Worm (Caenorhabditis elegans): ENCODE data around the gene F57G4.11.

Gene F57G4.11

DNA sequence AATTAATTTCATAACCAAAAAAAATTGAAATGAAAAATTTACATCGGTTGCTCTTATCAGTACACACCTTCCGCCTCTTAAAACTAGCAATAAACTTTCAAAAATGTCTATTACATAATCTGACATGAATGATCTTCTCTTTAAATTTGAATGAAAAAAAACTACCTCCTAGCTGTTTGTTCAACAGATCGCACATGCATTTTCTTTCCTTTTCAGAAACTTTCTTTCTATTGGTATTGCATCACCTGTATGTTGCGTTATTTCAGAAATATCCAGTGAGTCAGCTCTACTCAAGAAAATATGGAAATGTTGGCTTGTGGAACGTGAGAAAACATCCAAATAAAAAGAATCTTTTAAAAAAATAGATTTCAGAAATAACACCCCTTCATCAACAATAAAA, 1.8 kb upstream of the F57G4.11 start, which contains the start of gene F57G4.1:
Gene F57G4.1, plus strand, starts transcription at position 301 of the 400 bp plus-strand sequence.
- TF ChIP-seq pha-4 (tag; optimal IDR thresholded peaks at IDR 0.05) (no peak), nhr-28 (tag; optimal IDR thresholded peaks at IDR 0.05) (no peak), tbx-8 (GFP tag; optimal IDR thresholded peaks at IDR 0.05) (no peak), unc-39 (tag; optimal IDR thresholded peaks at IDR 0.05) (no peak), elt-1 (tag; optimal IDR thresholded peaks at IDR 0.05; ENCODE audit: borderline replicate concordance, insufficient read depth) (no peak), flh-1 (GFP tag; optimal IDR thresholded peaks at IDR 0.05) (no peak), ces-1 (GFP tag; optimal IDR thresholded peaks at IDR 0.05) (no peak), bed-3 (GFP tag; optimal IDR thresholded peaks at IDR 0.05) (no peak), cnd-1 (tag; optimal IDR thresholded peaks at IDR 0.05) (no peak), snpc-4 (tag; optimal IDR thresholded peaks at IDR 0.05) (no peak), nhr-12 (tag; optimal IDR thresholded peaks at IDR 0.05) (no peak), ztf-11 (tag; optimal IDR thresholded peaks at IDR 0.05) (no peak)

DNA sequence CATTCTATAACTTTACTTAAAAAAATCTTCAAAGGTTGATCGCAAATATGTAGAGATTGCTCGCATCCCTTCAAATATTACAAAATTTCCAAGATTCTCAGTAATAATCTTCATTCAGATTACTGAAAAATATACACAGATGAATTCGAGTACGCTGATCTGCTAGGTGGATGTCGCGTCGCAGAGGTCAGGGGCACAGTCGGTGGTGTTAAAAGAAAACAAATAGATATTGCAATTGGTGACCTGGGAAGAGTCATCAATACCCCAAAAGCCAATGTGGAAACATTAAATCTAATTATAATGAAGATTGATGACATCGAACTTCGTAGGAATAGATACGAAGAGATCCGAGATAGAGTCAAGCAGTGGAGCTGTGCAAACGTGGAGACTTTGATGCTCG, 3.6 kb downstream of the F57G4.11 start, which contains the start of gene F57G4.10:
Gene F57G4.10, plus strand, starts transcription at position 301 of the 400 bp plus-strand sequence.
- TF ChIP-seq mls-2 (tag; optimal IDR thresholded peaks at IDR 0.05) (no peak), ztf-11 (tag; optimal IDR thresholded peaks at IDR 0.05) (no peak), nhr-76 (tag; optimal IDR thresholded peaks at IDR 0.05) (no peak), elt-1 (tag; optimal IDR thresholded peaks at IDR 0.05; ENCODE audit: borderline replicate concordance, insufficient read depth) (no peak), ces-1 (GFP tag; optimal IDR thresholded peaks at IDR 0.05) (no peak), ham-2 (GFP tag; optimal IDR thresholded peaks at IDR 0.05) (no peak), ceh-43 (GFP tag; optimal IDR thresholded peaks at IDR 0.05) (no peak)

DNA sequence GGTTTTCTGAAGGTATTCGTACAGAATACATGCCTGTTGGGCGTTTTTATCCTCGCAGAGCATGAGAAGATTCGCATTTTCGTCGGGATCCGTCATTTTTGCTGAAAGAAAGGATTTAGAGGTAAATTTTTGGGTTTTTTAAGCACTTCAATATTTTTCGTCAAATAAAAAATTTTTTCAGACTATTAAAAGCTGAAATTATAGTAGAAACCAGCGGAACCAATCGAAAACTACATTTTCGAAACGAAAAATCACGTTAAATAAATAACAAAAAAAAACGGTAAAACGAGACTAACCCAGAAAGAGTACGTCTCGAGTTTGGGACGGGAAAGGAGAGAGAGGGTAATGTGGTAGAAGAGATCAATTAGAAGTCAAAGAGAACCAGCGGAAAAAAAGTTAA, 25.4 kb downstream of the F57G4.11 start, which contains the start of gene fbxa-192:
Gene fbxa-192, minus strand, starts transcription at position 101 of the 400 bp plus-strand sequence.
- TF ChIP-seq ces-1 (GFP tag; optimal IDR thresholded peaks at IDR 0.05) (no peak), sem-2 (GFP tag; optimal IDR thresholded peaks at IDR 0.05) (no peak), lsy-2 (tag; optimal IDR thresholded peaks at IDR 0.05) (no peak), mls-2 (tag; optimal IDR thresholded peaks at IDR 0.05) (no peak), ham-2 (GFP tag; optimal IDR thresholded peaks at IDR 0.05) (no peak)

DNA sequence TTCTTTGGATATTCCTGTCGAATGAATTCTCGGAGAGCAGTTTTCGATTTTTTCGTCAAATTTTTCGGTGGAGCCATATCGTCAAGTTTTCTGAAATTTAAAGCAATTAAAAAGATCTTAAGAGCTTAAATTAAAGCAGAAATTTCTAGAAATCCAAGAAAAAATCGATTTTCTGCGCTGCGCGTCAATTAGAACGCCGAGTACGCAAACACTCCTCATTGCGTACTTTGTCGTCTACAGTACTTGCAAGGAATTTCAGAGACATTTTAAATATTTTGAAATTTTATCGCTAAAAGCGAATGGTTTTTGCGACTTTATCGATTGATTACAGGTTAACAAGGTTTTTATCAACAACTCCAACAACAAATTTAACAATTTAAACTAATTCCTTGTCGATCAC, 30.2 kb downstream of the F57G4.11 start:
- TF ChIP-seq ces-1 (GFP tag; optimal IDR thresholded peaks at IDR 0.05) (no peak), ceh-83 (GFP tag; optimal IDR thresholded peaks at IDR 0.05) (no peak), elt-1 (tag; optimal IDR thresholded peaks at IDR 0.05; ENCODE audit: borderline replicate concordance, insufficient read depth) (no peak), unc-120 (tag; optimal IDR thresholded peaks at IDR 0.05; ENCODE audit: poor library complexity, severe bottlenecking) (no peak), mep-1 (tag; optimal IDR thresholded peaks at IDR 0.05) (no peak)

DNA sequence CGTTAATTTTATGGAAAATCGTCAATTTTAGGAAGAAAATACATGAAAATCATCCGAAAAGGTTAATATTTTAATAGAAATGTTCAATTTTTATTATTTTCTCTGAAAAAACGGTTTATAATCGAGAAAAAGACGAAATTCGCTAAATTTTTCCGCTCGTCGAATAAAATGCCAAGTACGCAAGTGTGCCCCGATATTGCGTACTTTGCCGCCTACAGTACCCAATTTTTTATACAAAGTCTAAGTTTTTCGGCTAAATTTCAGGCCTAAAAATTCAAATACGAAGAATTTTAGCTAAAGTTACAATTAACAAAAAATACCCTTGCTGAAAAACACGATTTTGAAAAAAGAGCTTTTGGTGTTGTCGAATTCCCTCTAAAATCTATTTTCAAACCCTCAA, 33.8 kb downstream of the F57G4.11 start:
- TF ChIP-seq ztf-11 (tag; optimal IDR thresholded peaks at IDR 0.05) (no peak), blmp-1 (tag; optimal IDR thresholded peaks at IDR 0.05) (no peak), bed-3 (GFP tag; optimal IDR thresholded peaks at IDR 0.05) (no peak), drap-1 (GFP tag; optimal IDR thresholded peaks at IDR 0.05) (no peak)

DNA sequence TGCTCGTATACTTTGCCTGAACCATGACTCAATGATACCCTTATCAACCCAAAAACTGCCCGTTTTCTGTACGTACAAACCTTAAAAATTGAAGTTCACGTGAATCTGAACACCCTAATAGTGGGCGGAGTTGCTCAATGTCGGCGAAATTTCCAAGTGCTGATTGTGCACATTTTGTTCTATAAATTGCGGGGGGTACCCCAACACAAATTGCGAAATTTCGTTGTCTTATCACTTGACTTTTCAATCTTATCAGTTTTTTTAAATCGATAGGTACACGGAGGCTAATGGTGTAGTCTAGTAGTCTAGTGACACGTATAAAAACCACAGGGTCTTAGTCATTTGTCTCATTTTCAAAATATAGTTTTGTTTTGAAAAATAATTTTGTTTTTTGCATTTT, 34.2 kb downstream of the F57G4.11 start, which contains the start of gene fbxa-108:
Gene fbxa-108, minus strand, starts transcription at position 158 of the 400 bp plus-strand sequence.
- TF ChIP-seq elt-1 (tag; optimal IDR thresholded peaks at IDR 0.05; ENCODE audit: borderline replicate concordance, insufficient read depth): no peak
- no peak for TF ChIP-seq zip-8 (tag; optimal IDR thresholded peaks at IDR 0.05)
- TF ChIP-seq sptf-1 (tag; optimal IDR thresholded peaks at IDR 0.05): no peak
- TF ChIP-seq M03D4.4 (tag; optimal IDR thresholded peaks at IDR 0.05): no peak
- no peak for TF ChIP-seq lsy-2 (tag; optimal IDR thresholded peaks at IDR 0.05)
- TF ChIP-seq unc-62 (GFP tag; optimal IDR thresholded peaks at IDR 0.05): no peak
- no peak for TF ChIP-seq blmp-1 (tag; optimal IDR thresholded peaks at IDR 0.05)
- no peak for TF ChIP-seq mls-2 (tag; optimal IDR thresholded peaks at IDR 0.05)
- no peak for TF ChIP-seq ceh-83 (GFP tag; optimal IDR thresholded peaks at IDR 0.05)
- TF ChIP-seq flh-1 (GFP tag; optimal IDR thresholded peaks at IDR 0.05): no peak
- TF ChIP-seq hlh-1 (tag; optimal IDR thresholded peaks at IDR 0.05): no peak
- no peak for TF ChIP-seq tbx-8 (GFP tag; optimal IDR thresholded peaks at IDR 0.05)
- TF ChIP-seq snpc-4 (tag; optimal IDR thresholded peaks at IDR 0.05): no peak
- TF ChIP-seq mep-1 (tag; optimal IDR thresholded peaks at IDR 0.05): no peak
- no peak for TF ChIP-seq unc-120 (tag; optimal IDR thresholded peaks at IDR 0.05; ENCODE audit: poor library complexity, severe bottlenecking)
- TF ChIP-seq lin-13 (tag; optimal IDR thresholded peaks at IDR 0.05): no peak
- TF ChIP-seq elt-3 (tag; optimal IDR thresholded peaks at IDR 0.05): no peak
- TF ChIP-seq ces-1 (GFP tag; optimal IDR thresholded peaks at IDR 0.05): no peak
- no peak for TF ChIP-seq unc-39 (tag; optimal IDR thresholded peaks at IDR 0.05)
- TF ChIP-seq ceh-39 (tag; optimal IDR thresholded peaks at IDR 0.05): no peak
